Fruit fly (Drosophila melanogaster) S2 (cell line): ENCODE measurements around the gene Nckx30C.

Experiments
- CG8478 ChIP-seq: fragments of >200 bp; optimal IDR thresholded peaks from 2 replicates; lab custom pipeline; 2018
- CTCF ChIP-seq, 2 experiments: fragments of >200 bp; optimal IDR thresholded peaks; 2 replicates each; lab custom pipeline; 2018

dm6 chr2L:9779147-9779546 is 32.9 kb upstream of the Nckx30C start:
- TF ChIP-seq CG8478 (no peak), CTCF (optimal IDR thresholded peaks at IDR 0.05; lab: Kevin White, UChicago) (no peak)
